Worm (Caenorhabditis elegans) whole organism, mixed stage, embryonic: ENCODE measurements around the gene ubh-2.

Experiments
- M03D4.4 ChIP-seq: sonication (generic microtip); optimal IDR thresholded peaks from 2 replicates; lab custom pipeline; 2017; ENCODE audit warnings: mild to moderate bottlenecking, missing genetic modification characterization, missing compliant biosample characterization
- bed-3 ChIP-seq: fragments of 200-800 bp; sonication (Bioruptor generic); optimal IDR thresholded peaks from 3 replicates; lab custom pipeline; 2018; ENCODE audit warnings: mild to moderate bottlenecking, missing genetic modification characterization, moderate library complexity, missing compliant biosample characterization
- blmp-1 ChIP-seq: fragments of 150-350 bp; optimal IDR thresholded peaks from 2 replicates; lab custom pipeline; 2014; ENCODE audit warnings: missing biosample characterization, missing genetic modification characterization
- ceh-43 ChIP-seq: fragments of 200-800 bp; sonication (Bioruptor generic); optimal IDR thresholded peaks from 2 replicates; lab custom pipeline; 2018; ENCODE audit warnings: mild to moderate bottlenecking, missing genetic modification characterization, moderate library complexity, missing compliant biosample characterization
- ceh-83 ChIP-seq: fragments of 200-800 bp; sonication (Bioruptor generic); optimal IDR thresholded peaks from 2 replicates; lab custom pipeline; 2018; ENCODE audit warnings: mild to moderate bottlenecking, missing genetic modification characterization, missing compliant biosample characterization
- ces-1 ChIP-seq: fragments of 150-350 bp; optimal IDR thresholded peaks from 2 replicates; lab custom pipeline; 2014; ENCODE audit warnings: missing biosample characterization, missing genetic modification reagents, missing genetic modification characterization
- cnd-1 ChIP-seq: fragments of 200-800 bp; sonication (Bioruptor generic); optimal IDR thresholded peaks from 2 replicates; lab custom pipeline; 2018; ENCODE audit warnings: mild to moderate bottlenecking, missing genetic modification characterization, missing compliant biosample characterization
- drap-1 ChIP-seq: fragments of 200-800 bp; sonication (Bioruptor generic); optimal IDR thresholded peaks from 3 replicates; lab custom pipeline; 2018; ENCODE audit warnings: mild to moderate bottlenecking, missing genetic modification characterization, missing compliant biosample characterization
- elt-3 ChIP-seq: fragments of 150-350 bp; optimal IDR thresholded peaks from 2 replicates; lab custom pipeline; 2014; ENCODE audit warnings: missing biosample characterization, missing genetic modification characterization
- flh-1 ChIP-seq: fragments of 200-800 bp; sonication (Bioruptor generic); optimal IDR thresholded peaks from 2 replicates; lab custom pipeline; 2018; ENCODE audit warnings: mild to moderate bottlenecking, missing genetic modification characterization, moderate library complexity, missing compliant biosample characterization
- ham-2 ChIP-seq: fragments of 200-800 bp; sonication (Bioruptor generic); optimal IDR thresholded peaks from 2 replicates; lab custom pipeline; 2018; ENCODE audit warnings: mild to moderate bottlenecking, missing genetic modification characterization, missing compliant biosample characterization
- lin-13 ChIP-seq: fragments of 150-350 bp; optimal IDR thresholded peaks from 2 replicates; lab custom pipeline; 2014; ENCODE audit warnings: missing biosample characterization, missing genetic modification characterization
- lin-32 ChIP-seq: fragments of 200-800 bp; sonication (Bioruptor generic); optimal IDR thresholded peaks from 2 replicates; lab custom pipeline; 2018; ENCODE audit warnings: mild to moderate bottlenecking, missing genetic modification characterization, missing compliant biosample characterization
- lsy-2 ChIP-seq: fragments of 150-350 bp; optimal IDR thresholded peaks from 2 replicates; lab custom pipeline; 2014; ENCODE audit warnings: missing biosample characterization, missing genetic modification characterization
- mab-5 ChIP-seq: fragments of 150-350 bp; optimal IDR thresholded peaks from 2 replicates; lab custom pipeline; 2014; ENCODE audit warnings: missing biosample characterization, missing genetic modification characterization
- mep-1 ChIP-seq: fragments of 150-350 bp; optimal IDR thresholded peaks from 2 replicates; lab custom pipeline; 2017; ENCODE audit warnings: missing biosample characterization, missing genetic modification reagents, missing genetic modification characterization, inconsistent platforms
- mls-2 ChIP-seq: sonication (generic microtip); optimal IDR thresholded peaks from 2 replicates; lab custom pipeline; 2016; ENCODE audit warnings: mild to moderate bottlenecking, missing genetic modification characterization, moderate library complexity, missing compliant biosample characterization
- nhr-12 ChIP-seq: fragments of 150-350 bp; optimal IDR thresholded peaks from 2 replicates; lab custom pipeline; 2014; ENCODE audit warnings: missing biosample characterization, missing genetic modification characterization
- nhr-237 ChIP-seq: fragments of 150-350 bp; optimal IDR thresholded peaks from 2 replicates; lab custom pipeline; 2014; ENCODE audit warnings: missing biosample characterization, missing genetic modification characterization
- nhr-28 ChIP-seq: fragments of 150-350 bp; optimal IDR thresholded peaks from 2 replicates; lab custom pipeline; 2014; ENCODE audit warnings: missing biosample characterization, missing genetic modification characterization
- sem-2 ChIP-seq: fragments of 200-800 bp; sonication (Bioruptor generic); optimal IDR thresholded peaks from 2 replicates; lab custom pipeline; 2018; ENCODE audit warnings: mild to moderate bottlenecking, missing genetic modification characterization, missing compliant biosample characterization
- snpc-4 ChIP-seq: fragments of 150-350 bp; optimal IDR thresholded peaks from 2 replicates; lab custom pipeline; 2014; ENCODE audit warnings: missing biosample characterization, missing genetic modification characterization
- sptf-1 ChIP-seq: sonication (generic microtip); optimal IDR thresholded peaks from 2 replicates; lab custom pipeline; 2017; ENCODE audit warnings: mild to moderate bottlenecking, missing genetic modification characterization, moderate library complexity, missing compliant biosample characterization
- tbx-8 ChIP-seq: fragments of 200-800 bp; sonication (Bioruptor generic); optimal IDR thresholded peaks from 2 replicates; lab custom pipeline; 2018; ENCODE audit warnings: mild to moderate bottlenecking, missing genetic modification characterization, moderate library complexity, missing compliant biosample characterization
- unc-120 ChIP-seq: sonication (generic microtip); optimal IDR thresholded peaks from 2 replicates; lab custom pipeline; 2017; ENCODE audit warnings: missing genetic modification characterization, missing compliant biosample characterization; ENCODE audit not compliant: poor library complexity, severe bottlenecking
- unc-62 ChIP-seq: fragments of 150-350 bp; optimal IDR thresholded peaks from 2 replicates; lab custom pipeline; 2014; ENCODE audit warnings: missing biosample characterization, missing genetic modification reagents, missing genetic modification characterization
- zip-8 ChIP-seq: fragments of 150-350 bp; optimal IDR thresholded peaks from 2 replicates; lab custom pipeline; 2014; ENCODE audit warnings: missing biosample characterization, missing genetic modification characterization
- ztf-11 ChIP-seq: fragments of 150-350 bp; optimal IDR thresholded peaks from 2 replicates; lab custom pipeline; 2014; ENCODE audit warnings: missing biosample characterization, missing genetic modification characterization

Gene ubh-2

DNA sequence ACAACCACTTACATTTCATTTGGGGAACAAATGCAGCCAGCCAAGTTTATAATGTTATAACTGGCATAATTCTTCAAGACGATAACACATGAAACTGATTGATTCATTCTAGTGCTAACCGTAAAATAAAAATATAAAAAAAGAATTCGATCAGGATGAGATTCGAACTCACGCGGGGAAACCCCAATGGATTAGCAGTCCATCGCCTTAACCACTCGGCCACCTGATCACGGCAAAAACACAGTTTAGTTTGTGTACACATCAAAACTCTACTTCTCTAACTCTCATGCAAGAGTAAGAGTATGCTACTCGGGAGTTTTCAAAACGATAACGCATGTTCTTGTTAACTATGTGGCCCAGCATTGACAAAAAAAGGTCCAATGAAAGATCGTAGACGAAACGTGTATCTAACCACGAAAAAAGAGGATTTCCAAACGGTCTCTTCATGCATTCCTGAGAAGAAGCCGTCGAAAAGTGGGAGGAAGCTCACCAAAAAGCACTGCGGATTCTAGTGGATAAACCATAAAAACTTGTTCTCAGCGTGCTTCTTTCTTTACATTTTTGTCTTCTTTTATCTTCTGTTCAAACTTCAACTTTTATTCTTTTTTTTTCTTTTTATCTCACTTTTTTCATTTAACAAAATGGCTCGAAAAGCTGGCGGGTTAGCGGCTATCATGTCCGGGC is 42.2 kb upstream of the ubh-2 start, which contains the start of gene twk-10:
Gene twk-10 (plus strand): TSS at position 634 of the 684 bp plus-strand sequence.
- TF ChIP-seq sem-2 (GFP tag; lab: Kevin White, UChicago) (peak; percentile 19), unc-62 (GFP tag; lab: Kevin White, UChicago) (no peak), M03D4.4 (tag; lab: Kevin White, UChicago) (peak; percentile 17), ztf-11 (tag; lab: Kevin White, UChicago) (no peak), cnd-1 (tag; lab: Kevin White, UChicago) (peak; percentile 35), mep-1 (no peak), ceh-83 (GFP tag; lab: Kevin White, UChicago) (peak; percentile 48), elt-3 (tag; lab: Kevin White, UChicago) (no peak)

DNA sequence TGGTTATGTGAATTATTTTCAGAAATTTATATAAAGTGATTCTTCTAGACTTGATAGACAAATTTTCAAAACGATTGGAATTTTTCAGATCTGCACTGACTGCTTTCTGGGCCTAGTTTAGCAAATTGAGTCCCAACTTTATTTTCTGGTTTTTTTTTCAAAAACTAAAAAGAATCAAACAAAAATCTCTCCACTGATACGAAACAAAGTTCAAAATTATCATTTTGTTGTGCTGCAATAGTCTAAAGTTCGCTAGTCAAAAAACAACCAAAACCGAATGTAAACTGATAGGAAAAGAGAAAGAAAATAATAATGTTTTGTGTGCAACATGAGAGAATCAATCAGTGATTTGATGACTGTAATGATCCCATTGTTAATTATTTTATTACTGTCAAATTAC is 40.3 kb upstream of the ubh-2 start, which contains the start of gene lipl-4:
Gene lipl-4 (plus strand): TSS at position 301 of the 400 bp plus-strand sequence.
- TF ChIP-seq blmp-1 (tag; lab: Kevin White, UChicago) (no peak), mab-5 (tag; lab: Kevin White, UChicago) (no peak), ztf-11 (tag; lab: Kevin White, UChicago) (no peak), snpc-4 (no peak)

DNA sequence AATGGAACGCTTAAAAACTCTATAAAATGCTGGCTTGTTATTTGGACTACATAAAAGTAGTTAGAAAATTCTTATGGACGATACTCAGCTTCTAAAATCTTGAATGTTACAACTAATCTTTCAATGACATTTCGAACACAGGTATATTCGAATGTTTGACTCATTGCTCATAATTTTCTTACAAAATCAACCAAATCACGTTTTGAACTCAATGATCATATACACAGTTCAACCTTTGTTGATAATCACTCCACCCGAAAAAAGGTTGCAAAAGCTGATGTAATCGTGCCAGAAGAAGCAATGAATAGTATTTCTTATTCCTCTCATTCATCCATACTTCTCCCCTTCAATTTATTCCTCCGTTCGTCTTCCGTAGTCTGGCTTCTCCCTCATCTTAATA is 39.5 kb upstream of the ubh-2 start, which contains the start of gene K04A8.20:
Gene K04A8.20 (plus strand): TSS at position 301 of the 400 bp plus-strand sequence.
- TF ChIP-seq mab-5 (tag; lab: Kevin White, UChicago) (no peak), drap-1 (GFP tag; lab: Kevin White, UChicago) (no peak), nhr-28 (tag; lab: Kevin White, UChicago) (no peak), flh-1 (GFP tag; lab: Kevin White, UChicago) (no peak), ham-2 (no peak), unc-120 (no peak), ceh-83 (GFP tag; lab: Kevin White, UChicago) (no peak), unc-62 (GFP tag; lab: Kevin White, UChicago) (no peak), elt-3 (tag; lab: Kevin White, UChicago) (no peak), cnd-1 (tag; lab: Kevin White, UChicago) (no peak), lin-32 (GFP tag; lab: Kevin White, UChicago) (no peak), zip-8 (no peak), ces-1 (no peak), M03D4.4 (tag; lab: Kevin White, UChicago) (no peak), nhr-237 (tag; lab: Kevin White, UChicago) (no peak), sptf-1 (tag; lab: Kevin White, UChicago) (no peak), bed-3 (GFP tag; lab: Kevin White, UChicago) (no peak), nhr-12 (tag; lab: Kevin White, UChicago) (no peak), lsy-2 (no peak)

DNA sequence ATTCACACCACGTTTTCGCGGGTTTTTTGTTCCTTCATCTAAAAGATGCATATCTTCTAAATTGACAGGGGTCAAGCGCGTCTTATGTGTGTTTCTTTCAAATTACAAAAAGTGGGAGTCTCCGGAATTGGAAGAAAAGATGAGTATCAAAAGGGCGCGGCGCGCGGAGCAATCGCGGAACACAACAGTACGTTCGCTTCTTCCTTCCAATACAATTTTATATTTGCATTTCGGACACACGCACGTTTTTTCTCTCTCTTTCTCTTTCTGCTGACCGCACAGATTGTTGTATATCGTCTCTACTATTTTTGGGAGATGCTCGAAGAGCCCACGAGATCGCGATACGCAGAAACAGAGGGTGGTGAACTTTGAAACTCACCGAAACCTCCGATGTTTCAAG is 38.7 kb upstream of the ubh-2 start:
- TF ChIP-seq zip-8 (peak; percentile 9), unc-62 (GFP tag; lab: Kevin White, UChicago) (no peak)

DNA sequence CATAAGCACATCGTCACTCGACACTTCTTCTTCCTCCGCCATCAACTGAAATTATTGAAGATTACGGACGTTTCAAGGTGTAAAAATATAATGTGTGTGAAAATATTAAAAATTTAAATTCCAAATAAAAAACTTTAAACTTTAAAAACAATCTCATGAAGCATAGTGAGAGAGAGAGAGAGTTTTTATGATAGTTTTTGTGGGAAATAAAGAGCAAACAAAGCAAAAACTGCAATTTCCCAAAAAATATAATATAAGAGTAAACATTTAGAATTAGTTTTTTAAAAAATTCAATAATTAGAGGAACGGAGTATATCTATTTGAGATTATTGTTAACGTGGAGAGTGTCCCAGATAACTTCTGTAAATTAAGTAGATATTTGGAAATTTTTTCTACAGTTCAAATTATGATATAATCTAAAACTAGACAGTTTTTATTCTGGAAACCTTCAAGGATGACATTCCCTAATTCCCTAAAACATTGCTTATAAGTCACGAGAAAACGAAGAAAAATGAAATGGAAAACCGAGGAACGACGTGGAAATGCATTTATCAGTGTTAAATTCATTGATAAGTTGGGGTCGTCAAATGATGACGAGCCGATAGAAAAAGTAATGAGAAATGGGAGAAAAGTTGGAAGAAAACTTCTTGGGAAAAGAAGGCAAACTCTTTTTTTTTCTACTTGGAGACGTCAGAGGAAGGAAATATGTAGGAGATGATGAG is 37.0 kb upstream of the ubh-2 start, which contains the start of gene dre-1:
Gene dre-1 (minus strand): TSS at position 51 of the 722 bp plus-strand sequence.
- TF ChIP-seq flh-1 (GFP tag; lab: Kevin White, UChicago) (no peak), lin-32 (GFP tag; lab: Kevin White, UChicago) (no peak), ceh-43 (no peak), mls-2 (tag; lab: Kevin White, UChicago) (no peak), tbx-8 (GFP tag; lab: Kevin White, UChicago) (no peak), lin-13 (tag; lab: Kevin White, UChicago) (no peak), bed-3 (GFP tag; lab: Kevin White, UChicago) (no peak), snpc-4 (no peak), drap-1 (GFP tag; lab: Kevin White, UChicago) (no peak), ztf-11 (tag; lab: Kevin White, UChicago) (no peak), nhr-237 (tag; lab: Kevin White, UChicago) (no peak)
- TF ChIP-seq, all 35 proteins: peak for 0
